Fruit fly (Drosophila melanogaster): ENCODE data around the gene PGRP-LB.

PGRP-LB gene

DNA sequence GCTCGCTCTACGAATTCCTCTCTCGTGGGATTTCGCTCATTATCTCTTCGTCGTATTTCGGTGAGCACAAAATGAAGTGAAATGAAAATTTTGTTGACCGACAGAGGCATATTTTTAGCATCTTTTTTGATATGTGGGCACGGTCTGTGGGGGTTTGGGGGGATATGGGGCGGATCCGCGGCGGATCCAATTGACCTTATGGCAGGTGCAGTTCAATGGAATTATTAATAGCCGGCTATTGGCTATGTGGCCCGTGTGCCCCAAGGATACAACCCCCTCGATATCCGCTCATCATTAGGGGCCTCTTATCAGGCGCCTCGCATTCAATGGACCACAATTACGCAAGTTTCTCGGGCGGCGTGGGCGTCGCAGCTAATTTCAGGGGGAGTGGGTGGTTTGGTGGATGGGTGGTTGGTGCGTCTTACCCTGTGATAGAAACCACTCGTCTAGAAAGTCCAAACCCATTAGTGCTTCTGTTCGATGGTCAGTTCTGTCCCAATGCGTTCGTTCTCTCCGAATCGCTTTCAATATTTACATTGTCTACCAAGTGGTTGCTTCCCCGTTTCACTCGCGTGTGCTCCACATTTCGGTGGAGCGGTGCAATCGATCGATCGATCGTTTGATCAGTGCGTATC is 9.0 kb downstream of the PGRP-LB start, which contains the start of gene sals (continued):
- TF ChIP-seq nau (GFP tag; optimal IDR thresholded peaks at IDR 0.05) (peak; percentile 24), Gug (GFP tag; IDR thresholded peaks at IDR 0.05) (no peak), CG3281 (GFP tag; optimal IDR thresholded peaks at IDR 0.05) (no peak), slp2 (GFP tag; optimal IDR thresholded peaks at IDR 0.05) (no peak), prd (optimal IDR thresholded peaks at IDR 0.05) (no peak), prd (GFP tag; IDR thresholded peaks at IDR 0.05) (no peak), knrl (GFP tag; IDR thresholded peaks at IDR 0.05; ENCODE audit: partially characterized antibody) (no peak), wor (GFP tag; IDR thresholded peaks at IDR 0.05) (no peak), ind (GFP tag; optimal IDR thresholded peaks at IDR 0.05) (no peak), Poxn (GFP tag; IDR thresholded peaks at IDR 0.05) (no peak), esg (GFP tag; conservative IDR thresholded peaks at IDR 0.05) (no peak), tx (GFP tag; optimal IDR thresholded peaks at IDR 0.05) (no peak), CG18599 (GFP tag; optimal IDR thresholded peaks at IDR 0.05) (no peak), CG10543 (GFP tag; optimal IDR thresholded peaks at IDR 0.05) (peak; percentile 31), Dek (tag; optimal IDR thresholded peaks at IDR 0.05) (no peak), tap (tag; optimal IDR thresholded peaks at IDR 0.05) (no peak), CG10565 (GFP tag; optimal IDR thresholded peaks at IDR 0.05) (no peak), CG3407 (GFP tag; optimal IDR thresholded peaks at IDR 0.05) (no peak), CG17385 (GFP tag; optimal IDR thresholded peaks at IDR 0.05) (no peak), Pdp1 (GFP tag; optimal IDR thresholded peaks at IDR 0.05) (peak in 1 of 2 experiments; percentile 74), CG12769 (tag; optimal IDR thresholded peaks at IDR 0.05) (peak; percentile 74), Dref (GFP tag; IDR thresholded peaks at IDR 0.05) (no peak), Hr78 (GFP tag; optimal IDR thresholded peaks at IDR 0.05) (peak in 1 of 2 experiments; percentile 31), Hr39 (optimal IDR thresholded peaks at IDR 0.05) (no peak), gt (GFP tag; IDR thresholded peaks at IDR 0.05) (no peak), CG31224 (GFP tag; IDR thresholded peaks at IDR 0.05) (no peak), Antp (GFP tag; optimal IDR thresholded peaks at IDR 0.05) (no peak), sd (tag; optimal IDR thresholded peaks at IDR 0.05) (peak; percentile 62), dimm (GFP tag; IDR thresholded peaks at IDR 0.05) (no peak), CG11093 (GFP tag; IDR thresholded peaks at IDR 0.05) (no peak), cwo (GFP tag; optimal IDR thresholded peaks at IDR 0.05) (no peak), zen2 (GFP tag; IDR thresholded peaks at IDR 0.05; ENCODE audit: partially characterized antibody) (no peak), Trl (optimal IDR thresholded peaks at IDR 0.05) (peak; percentile 15 to 35), Trl (GFP tag; optimal IDR thresholded peaks at IDR 0.05) (no peak), Lim3 (GFP tag; IDR thresholded peaks at IDR 0.05) (no peak)

- TF ChIP-seq CG4360 (GFP tag; IDR thresholded peaks at IDR 0.05) (no peak), CG4617 (GFP tag; optimal IDR thresholded peaks at IDR 0.05; ENCODE audit: borderline replicate concordance) (no peak), nmo (GFP tag; optimal IDR thresholded peaks at IDR 0.05) (no peak), psq (GFP tag; optimal IDR thresholded peaks at IDR 0.05) (no peak), nom (GFP tag; optimal IDR thresholded peaks at IDR 0.05) (peak; percentile 45), Ssrp (tag; optimal IDR thresholded peaks at IDR 0.05) (no peak), sima (GFP tag; optimal IDR thresholded peaks at IDR 0.05) (no peak)
These were observed 10.7 kb downstream of the PGRP-LB start for dm6 chr3R:11449688-11450087.
